Fruit fly (Drosophila melanogaster): ENCODE measurements around the gene CG31086.

- TF ChIP-seq dmrt93B (GFP tag; optimal IDR thresholded peaks at IDR 0.05) (no peak), tai (GFP tag; optimal IDR thresholded peaks at IDR 0.05) (no peak)
Measured at dm6 chr3R:26172040-26172439, 13.0 kb upstream of the CG31086 start.
